ENCODE assay signal across 2 fruit fly cellular contexts in genomic region chr2L:14047170-14047632, dm6.
A peak's percentile ranks its signal among the peaks of the same experiment; 100 is the strongest.
TF ChIP-seq lines count a peak whose summit lies in the region.

TSS of gene NimC4 (plus strand) at chr2L:14047582.

TF ChIP-seq in whole organism, embryonic, 481 proteins besides CTCF, POLR2A, EP300 and RAD21 (continued from another document and continues in another):
- no peak for TF ChIP-seq lbe (GFP tag; optimal IDR thresholded peaks at IDR 0.05; lab: Kevin White, UChicago)
- TF ChIP-seq lov (optimal IDR thresholded peaks at IDR 0.05; lab: Kevin White, UChicago), result no peak
- peak; percentile 94 for TF ChIP-seq lov (GFP tag; IDR thresholded peaks at IDR 0.05; lab: Robert Waterston, UW)
- peak; percentile 31 for TF ChIP-seq kay (GFP tag; optimal IDR thresholded peaks at IDR 0.05; lab: Kevin White, UChicago)
- TF ChIP-seq lab (GFP tag; optimal IDR thresholded peaks at IDR 0.05; lab: Kevin White, UChicago), result no peak
- TF ChIP-seq sqz (GFP tag; optimal IDR thresholded peaks at IDR 0.05; lab: Kevin White, UChicago), result peak; percentile 57
- TF ChIP-seq gt (GFP tag; IDR thresholded peaks at IDR 0.05; lab: Robert Waterston, UW), result peak; percentile 78
- TF ChIP-seq Hsf (GFP tag; optimal IDR thresholded peaks at IDR 0.05; lab: Kevin White, UChicago), result peak; percentile 84
- TF ChIP-seq sug (tag; optimal IDR thresholded peaks at IDR 0.05; lab: Kevin White, UChicago), result no peak
- peak; percentile 57; the same call in 2 of the 4 replicates for TF ChIP-seq Gug (GFP tag; IDR thresholded peaks at IDR 0.05; lab: Robert Waterston, UW)
- TF ChIP-seq unpg (GFP tag; optimal IDR thresholded peaks at IDR 0.05; lab: Kevin White, UChicago), result peak; percentile 77
- peak; percentile 35 for TF ChIP-seq pb (GFP tag; optimal IDR thresholded peaks at IDR 0.05; lab: Kevin White, UChicago)
- peak; percentile 46 for TF ChIP-seq dmrt99B (tag; optimal IDR thresholded peaks at IDR 0.05; lab: Kevin White, UChicago)
- TF ChIP-seq fu2 (GFP tag; optimal IDR thresholded peaks at IDR 0.05; lab: Kevin White, UChicago), result no peak
- TF ChIP-seq CG1529 (GFP tag; optimal IDR thresholded peaks at IDR 0.05; lab: Kevin White, UChicago), result peak; percentile 69
- TF ChIP-seq Doc3 (GFP tag; IDR thresholded peaks at IDR 0.05; lab: Robert Waterston, UW; ENCODE audit: partially characterized antibody), result no peak
- TF ChIP-seq Lpt (GFP tag; optimal IDR thresholded peaks at IDR 0.05; lab: Kevin White, UChicago), result no peak
- no peak for TF ChIP-seq CG16813 (GFP tag; IDR thresholded peaks at IDR 0.05; lab: Robert Waterston, UW; ENCODE audit: partially characterized antibody)
- TF ChIP-seq salm (tag; optimal IDR thresholded peaks at IDR 0.05; lab: Kevin White, UChicago), result peak; percentile 15
- TF ChIP-seq CG1647 (GFP tag; optimal IDR thresholded peaks at IDR 0.05; lab: Kevin White, UChicago), result peak; percentile 49
- TF ChIP-seq CG30403 (GFP tag; optimal IDR thresholded peaks at IDR 0.05; lab: Kevin White, UChicago), result peak; percentile 76
- peak; percentile 33 for TF ChIP-seq CG9876 (GFP tag; optimal IDR thresholded peaks at IDR 0.05; lab: Kevin White, UChicago)
- no peak for TF ChIP-seq Ravus (GFP tag; IDR thresholded peaks at IDR 0.05; lab: Robert Waterston, UW)
- TF ChIP-seq CG4328 (GFP tag; optimal IDR thresholded peaks at IDR 0.05; lab: Kevin White, UChicago), result peak; percentile 26
- no peak for TF ChIP-seq Lim3 (GFP tag; IDR thresholded peaks at IDR 0.05; lab: Robert Waterston, UW)
- peak; percentile 84 for TF ChIP-seq pnt (GFP tag; optimal IDR thresholded peaks at IDR 0.05; lab: Kevin White, UChicago)
- TF ChIP-seq vnd (GFP tag; IDR thresholded peaks at IDR 0.05; lab: Robert Waterston, UW; ENCODE audit: partially characterized antibody), result no peak
- no peak for TF ChIP-seq HmgZ (tag; optimal IDR thresholded peaks at IDR 0.05; lab: Kevin White, UChicago)
- no peak for TF ChIP-seq nau (GFP tag; optimal IDR thresholded peaks at IDR 0.05; lab: Kevin White, UChicago)
- TF ChIP-seq CG3407 (GFP tag; optimal IDR thresholded peaks at IDR 0.05; lab: Kevin White, UChicago), result peak; percentile 71
- TF ChIP-seq CG34224 (GFP tag; IDR thresholded peaks at IDR 0.05; lab: Robert Waterston, UW; ENCODE audit: partially characterized antibody), result no peak
- TF ChIP-seq gem (tag; optimal IDR thresholded peaks at IDR 0.05; lab: Kevin White, UChicago), result peak; percentile 88
- no peak for TF ChIP-seq CG10147 (GFP tag; optimal IDR thresholded peaks at IDR 0.05; lab: Kevin White, UChicago)
- peak; percentile 77 for TF ChIP-seq CG5245 (GFP tag; optimal IDR thresholded peaks at IDR 0.05; lab: Kevin White, UChicago)
- peak; percentile 66 for TF ChIP-seq Lhr (GFP tag; optimal IDR thresholded peaks at IDR 0.05; lab: Kevin White, UChicago)
- TF ChIP-seq wdn (GFP tag; IDR thresholded peaks at IDR 0.05; lab: Robert Waterston, UW), result no peak
- peak; percentile 70 for TF ChIP-seq Atf-2 (GFP tag; optimal IDR thresholded peaks at IDR 0.05; lab: Kevin White, UChicago)
- TF ChIP-seq CG16779 (GFP tag; IDR thresholded peaks at IDR 0.05; lab: Robert Waterston, UW), result no peak
- TF ChIP-seq E2f2 (GFP tag; IDR thresholded peaks at IDR 0.05; lab: Robert Waterston, UW), result no peak; the same call in 1 of the 2 replicates
- no peak for TF ChIP-seq CG10321 (GFP tag; IDR thresholded peaks at IDR 0.05; lab: Robert Waterston, UW)
- peak; percentile 93 for TF ChIP-seq Elba2 (GFP tag; optimal IDR thresholded peaks at IDR 0.05; lab: Kevin White, UChicago)
- TF ChIP-seq dysf (GFP tag; IDR thresholded peaks at IDR 0.05; lab: Robert Waterston, UW), result peak; percentile 48; the same call in 2 of the 3 replicates
- 0 out of 3 replicates have a peak, but pooled peaks have one; percentile 46 for TF ChIP-seq H15 (GFP tag; IDR thresholded peaks at IDR 0.05; lab: Robert Waterston, UW)
- peak; percentile 39; the same call in 1 of the 2 replicates for TF ChIP-seq wor (GFP tag; IDR thresholded peaks at IDR 0.05; lab: Robert Waterston, UW)
- TF ChIP-seq Dip3 (GFP tag; optimal IDR thresholded peaks at IDR 0.05; lab: Kevin White, UChicago), result no peak
- no peak for TF ChIP-seq CG13894 (tag; optimal IDR thresholded peaks at IDR 0.05; lab: Kevin White, UChicago)
- TF ChIP-seq CG31224 (GFP tag; IDR thresholded peaks at IDR 0.05; lab: Robert Waterston, UW), result no peak
- TF ChIP-seq CG6765 (GFP tag; optimal IDR thresholded peaks at IDR 0.05; lab: Kevin White, UChicago), result no peak
- TF ChIP-seq Sry-δ (GFP tag; optimal IDR thresholded peaks at IDR 0.05; lab: Kevin White, UChicago), result no peak
- TF ChIP-seq crp (GFP tag; optimal IDR thresholded peaks at IDR 0.05; lab: Kevin White, UChicago), result no peak
- no peak for TF ChIP-seq Dfd (GFP tag; optimal IDR thresholded peaks at IDR 0.05; lab: Kevin White, UChicago)
- TF ChIP-seq eyg (GFP tag; optimal IDR thresholded peaks at IDR 0.05; lab: Kevin White, UChicago), result no peak
- TF ChIP-seq CG43689 (GFP tag; IDR thresholded peaks at IDR 0.05; lab: Robert Waterston, UW), result no peak
- TF ChIP-seq CG3995 (GFP tag; optimal IDR thresholded peaks at IDR 0.05; lab: Kevin White, UChicago), result no peak
- no peak for TF ChIP-seq cas (GFP tag; IDR thresholded peaks at IDR 0.05; lab: Robert Waterston, UW)
- TF ChIP-seq scrt (GFP tag; optimal IDR thresholded peaks at IDR 0.05; lab: Kevin White, UChicago), result no peak
- TF ChIP-seq fd102C (GFP tag; optimal IDR thresholded peaks at IDR 0.05; lab: Kevin White, UChicago), result peak; percentile 99
- no peak for TF ChIP-seq Dek (tag; optimal IDR thresholded peaks at IDR 0.05; lab: Kevin White, UChicago)
- TF ChIP-seq dati (GFP tag; IDR thresholded peaks at IDR 0.05; lab: Robert Waterston, UW), result peak; percentile 58; the same call in 1 of the 2 replicates
- no peak for TF ChIP-seq gro (GFP tag; optimal IDR thresholded peaks at IDR 0.05; lab: Kevin White, UChicago)
- peak; percentile 48 for TF ChIP-seq Sox100B (GFP tag; optimal IDR thresholded peaks at IDR 0.05; lab: Kevin White, UChicago)
- TF ChIP-seq peb (GFP tag; IDR thresholded peaks at IDR 0.05; lab: Robert Waterston, UW), result peak; percentile 74
- TF ChIP-seq Ada2b (GFP tag; IDR thresholded peaks at IDR 0.05; lab: Robert Waterston, UW), result no peak; the same call in 1 of the 2 replicates
- no peak for TF ChIP-seq C15 (GFP tag; IDR thresholded peaks at IDR 0.05; lab: Robert Waterston, UW)
- TF ChIP-seq mirr (GFP tag; optimal IDR thresholded peaks at IDR 0.05; lab: Kevin White, UChicago), result no peak
- TF ChIP-seq Sox102F (GFP tag; optimal IDR thresholded peaks at IDR 0.05; lab: Kevin White, UChicago), result peak; percentile 47
- TF ChIP-seq danr (GFP tag; IDR thresholded peaks at IDR 0.05; lab: Robert Waterston, UW), result peak; percentile 59

TF ChIP-seq in whole organism, prepupa, 60 proteins besides CTCF, POLR2A, EP300 and RAD21 (continued from another document):
- TF ChIP-seq topi (GFP tag; optimal IDR thresholded peaks at IDR 0.05; lab: Kevin White, UChicago), result no peak
- TF ChIP-seq CG31627 (GFP tag; optimal IDR thresholded peaks at IDR 0.05; lab: Kevin White, UChicago), result no peak
- TF ChIP-seq Ets21C (GFP tag; optimal IDR thresholded peaks at IDR 0.05; lab: Kevin White, UChicago), result no peak
- peak; percentile 13 for TF ChIP-seq CG9139 (GFP tag; optimal IDR thresholded peaks at IDR 0.05; lab: Kevin White, UChicago)
- TF ChIP-seq spab (GFP tag; optimal IDR thresholded peaks at IDR 0.05; lab: Kevin White, UChicago), result peak; percentile 33
- TF ChIP-seq fkh (GFP tag; optimal IDR thresholded peaks at IDR 0.05; lab: Kevin White, UChicago), result no peak
- TF ChIP-seq CG34406 (GFP tag; optimal IDR thresholded peaks at IDR 0.05; lab: Kevin White, UChicago), result peak; percentile 19
- peak; percentile 81 for TF ChIP-seq CG32006 (GFP tag; optimal IDR thresholded peaks at IDR 0.05; lab: Kevin White, UChicago)
- peak; percentile 47 for TF ChIP-seq CG16779 (tag; optimal IDR thresholded peaks at IDR 0.05; lab: Kevin White, UChicago)
- TF ChIP-seq CG11762 (GFP tag; optimal IDR thresholded peaks at IDR 0.05; lab: Kevin White, UChicago; ENCODE audit: insufficient read depth), result peak; percentile 42
- no peak for TF ChIP-seq Eip93F (GFP tag; optimal IDR thresholded peaks at IDR 0.05; lab: Kevin White, UChicago)
- no peak for TF ChIP-seq CG11902 (GFP tag; optimal IDR thresholded peaks at IDR 0.05; lab: Kevin White, UChicago)
- peak; percentile 41 for TF ChIP-seq Sox14 (GFP tag; optimal IDR thresholded peaks at IDR 0.05; lab: Kevin White, UChicago)
- peak; percentile 17 for TF ChIP-seq CG8632 (GFP tag; optimal IDR thresholded peaks at IDR 0.05; lab: Kevin White, UChicago)
- TF ChIP-seq Met (GFP tag; optimal IDR thresholded peaks at IDR 0.05; lab: Kevin White, UChicago), result no peak
- TF ChIP-seq CG8319 (GFP tag; optimal IDR thresholded peaks at IDR 0.05; lab: Kevin White, UChicago), result no peak
- TF ChIP-seq CG8119 (GFP tag; IDR thresholded peaks at IDR 0.05; lab: Robert Waterston, UW), result peak; percentile 73
- TF ChIP-seq CG11294 (GFP tag; IDR thresholded peaks at IDR 0.05; lab: Robert Waterston, UW), result peak; percentile 42; the same call in 1 of the 2 replicates
- peak; percentile 11 for TF ChIP-seq dac (GFP tag; optimal IDR thresholded peaks at IDR 0.05; lab: Kevin White, UChicago)
- peak; percentile 58 for TF ChIP-seq CG3919 (GFP tag; optimal IDR thresholded peaks at IDR 0.05; lab: Kevin White, UChicago)
- TF ChIP-seq CG10631 (GFP tag; optimal IDR thresholded peaks at IDR 0.05; lab: Kevin White, UChicago), result peak; percentile 52
- no peak for TF ChIP-seq Smox (GFP tag; optimal IDR thresholded peaks at IDR 0.05; lab: Kevin White, UChicago)
- TF ChIP-seq CG6854 (GFP tag; optimal IDR thresholded peaks at IDR 0.05; lab: Kevin White, UChicago), result no peak
- TF ChIP-seq CG6792 (GFP tag; optimal IDR thresholded peaks at IDR 0.05; lab: Kevin White, UChicago), result peak; percentile 40
- no peak for TF ChIP-seq fd85E (GFP tag; optimal IDR thresholded peaks at IDR 0.05; lab: Kevin White, UChicago)
- TF ChIP-seq lz (GFP tag; optimal IDR thresholded peaks at IDR 0.05; lab: Kevin White, UChicago), result no peak
- peak; percentile 53 for TF ChIP-seq CG6808 (GFP tag; optimal IDR thresholded peaks at IDR 0.05; lab: Kevin White, UChicago)
- peak; percentile 31 for TF ChIP-seq dsx (GFP tag; optimal IDR thresholded peaks at IDR 0.05; lab: Kevin White, UChicago; ENCODE audit: poor library complexity, severe bottlenecking)
- TF ChIP-seq Hr39 (GFP tag; optimal IDR thresholded peaks at IDR 0.05; lab: Kevin White, UChicago), result no peak
- TF ChIP-seq Hr38 (GFP tag; optimal IDR thresholded peaks at IDR 0.05; lab: Kevin White, UChicago), result no peak
- TF ChIP-seq cyc (GFP tag; optimal IDR thresholded peaks at IDR 0.05; lab: Kevin White, UChicago), result no peak
- peak; percentile 41 for TF ChIP-seq CG1621 (tag; optimal IDR thresholded peaks at IDR 0.05; lab: Kevin White, UChicago)
- peak; percentile 58 for TF ChIP-seq net (GFP tag; optimal IDR thresholded peaks at IDR 0.05; lab: Kevin White, UChicago)
- no peak for TF ChIP-seq esn (GFP tag; optimal IDR thresholded peaks at IDR 0.05; lab: Kevin White, UChicago)
- TF ChIP-seq svp (GFP tag; lab: Kevin White, UChicago), result no peak
- TF ChIP-seq fd59A (GFP tag; optimal IDR thresholded peaks at IDR 0.05; lab: Kevin White, UChicago), result peak; percentile 27
TF ChIP-seq in whole organism, prepupa: peak in this region for 38.
